Worm (Caenorhabditis elegans) whole organism, L4 larva: ENCODE data around the gene sip-1.

Experiments used
- D1046.2 ChIP-seq: fragments of 200-800 bp; sonication (Bioruptor generic); IDR thresholded peaks from 2 replicates; pipeline ENCODE4 v1.3.6; 2022; ENCODE audit warnings: missing genetic modification characterization, missing compliant biosample characterization
- F44E2.7 ChIP-seq: fragments of 200-800 bp; sonication (Bioruptor generic); IDR thresholded peaks from 2 replicates; pipeline ENCODE4 v2.1.2; 2022; ENCODE audit warnings: missing genetic modification characterization, missing compliant biosample characterization
- Y105C5A.15 ChIP-seq: fragments of 200-800 bp; sonication (Bioruptor generic); IDR thresholded peaks from 2 replicates; pipeline ENCODE4 v1.3.6; 2022; ENCODE audit warnings: missing genetic modification characterization, missing compliant biosample characterization
- Y48G9A.11 ChIP-seq: fragments of 200-800 bp; sonication (Bioruptor generic); IDR thresholded peaks from 2 replicates; pipeline ENCODE4 v1.3.6; 2022; ENCODE audit warnings: missing genetic modification reagents, missing genetic modification characterization, missing compliant biosample characterization
- aha-1 ChIP-seq: fragments of 150-350 bp; peaks from one replicate; lab custom pipeline; 2014; ENCODE audit warnings: missing biosample characterization, missing genetic modification characterization
- arid-1 ChIP-seq: fragments of 200-800 bp; sonication (Bioruptor generic); conservative IDR thresholded peaks from 2 replicates; pipeline ENCODE4 v1.3.6; 2022; ENCODE audit warnings: missing genetic modification reagents, missing genetic modification characterization, missing compliant biosample characterization
- ceh-20 ChIP-seq: fragments of 200-800 bp; sonication (Bioruptor generic); IDR thresholded peaks from 2 replicates; pipeline ENCODE4 v1.3.6; 2022; ENCODE audit warnings: missing genetic modification reagents, missing genetic modification characterization, missing compliant biosample characterization
- ceh-62 ChIP-seq: sonication (generic microtip); optimal IDR thresholded peaks from 2 replicates; lab custom pipeline; 2017; ENCODE audit warnings: missing biosample characterization, missing genetic modification characterization
- ceh-82 ChIP-seq: sonication (generic microtip); optimal IDR thresholded peaks from 2 replicates; lab custom pipeline; 2017; ENCODE audit warnings: missing biosample characterization, missing genetic modification characterization
- daf-12 ChIP-seq: fragments of 150-350 bp; optimal IDR thresholded peaks from 2 replicates; lab custom pipeline; 2014; ENCODE audit warnings: missing biosample characterization, missing genetic modification reagents, missing genetic modification characterization
- daf-16 ChIP-seq, 3 experiments: sonication (generic microtip); optimal IDR thresholded peaks; 2 replicates each; lab custom pipeline; 2016 to 2017; ENCODE audit warnings: missing genetic modification characterization in 3 of 3, missing genetic modification reagents in 3 of 3, mild to moderate bottlenecking in 2 of 3, missing compliant biosample characterization in 2 of 3, missing biosample characterization in 1 of 3, moderate library complexity in 1 of 3
- dmd-8 ChIP-seq: fragments of 200-800 bp; sonication (Bioruptor generic); IDR thresholded peaks from 2 replicates; pipeline ENCODE4 v1.3.6; 2022; ENCODE audit warnings: missing genetic modification characterization, missing compliant biosample characterization
- egl-27 ChIP-seq: sonication (generic microtip); optimal IDR thresholded peaks from 3 replicates; lab custom pipeline; 2017; ENCODE audit warnings: missing biosample characterization, missing genetic modification reagents, missing genetic modification characterization
- egl-43 ChIP-seq: fragments of 200-800 bp; sonication (Bioruptor generic); IDR thresholded peaks from 2 replicates; pipeline ENCODE4 v1.3.6; 2022; ENCODE audit warnings: missing genetic modification reagents, missing genetic modification characterization, missing compliant biosample characterization
- fos-1 ChIP-seq: fragments of 150-350 bp; optimal IDR thresholded peaks from 2 replicates; lab custom pipeline; 2014; ENCODE audit warnings: missing biosample characterization, missing genetic modification characterization
- hlh-11 ChIP-seq: fragments of 200-800 bp; sonication (Bioruptor generic); optimal IDR thresholded peaks from 2 replicates; lab custom pipeline; 2018; ENCODE audit warnings: mild to moderate bottlenecking, missing genetic modification characterization, missing compliant biosample characterization
- jun-1 ChIP-seq: fragments of 150-350 bp; optimal IDR thresholded peaks from 2 replicates; lab custom pipeline; 2014; ENCODE audit warnings: missing biosample characterization, missing genetic modification reagents, missing genetic modification characterization
- lin-13 ChIP-seq: fragments of 150-350 bp; optimal IDR thresholded peaks from 2 replicates; lab custom pipeline; 2014; ENCODE audit warnings: missing biosample characterization, missing genetic modification reagents, missing genetic modification characterization
- lir-3 ChIP-seq: sonication (generic microtip); optimal IDR thresholded peaks from 2 replicates; lab custom pipeline; 2016; ENCODE audit warnings: mild to moderate bottlenecking, missing genetic modification characterization, missing compliant biosample characterization
- lsy-2 ChIP-seq, 2 experiments: fragments of 150-350 bp in 1 of 2; sonication (generic microtip) in 1 of 2; optimal IDR thresholded peaks; 2 replicates each; lab custom pipeline; 2014 to 2017; ENCODE audit warnings: missing biosample characterization in 2 of 2, missing genetic modification characterization in 2 of 2
- madf-9 ChIP-seq: fragments of 200-800 bp; sonication (Bioruptor generic); conservative IDR thresholded peaks from 2 replicates; pipeline ENCODE4 v1.3.6; 2022; ENCODE audit warnings: missing genetic modification reagents, missing genetic modification characterization, missing compliant biosample characterization
- mep-1 ChIP-seq: fragments of 150-350 bp; sonication (generic microtip); optimal IDR thresholded peaks from 3 replicates; lab custom pipeline; 2014; ENCODE audit warnings: missing biosample characterization, missing genetic modification characterization
- mes-2 ChIP-seq: sonication (generic microtip); optimal IDR thresholded peaks from 2 replicates; lab custom pipeline; 2016; ENCODE audit warnings: missing genotype, mild to moderate bottlenecking, missing genetic modification characterization, missing compliant biosample characterization; ENCODE audit not compliant: poor library complexity, severe bottlenecking
- mxl-2 ChIP-seq: fragments of 200-800 bp; sonication (Bioruptor generic); conservative IDR thresholded peaks from 2 replicates; pipeline ENCODE4 v1.3.6; 2022; ENCODE audit warnings: missing genetic modification reagents, missing genetic modification characterization, missing compliant biosample characterization
- mxl-3 ChIP-seq: fragments of 200-800 bp; sonication (Bioruptor generic); optimal IDR thresholded peaks from 2 replicates; lab custom pipeline; 2018; ENCODE audit warnings: mild to moderate bottlenecking, missing genetic modification characterization, missing compliant biosample characterization
- nhr-102 ChIP-seq: sonication (generic microtip); optimal IDR thresholded peaks from 2 replicates; lab custom pipeline; 2016; ENCODE audit warnings: mild to moderate bottlenecking, missing genetic modification characterization, moderate library complexity, missing compliant biosample characterization
- nhr-11 ChIP-seq: fragments of 150-350 bp; optimal IDR thresholded peaks from 2 replicates; lab custom pipeline; 2014; ENCODE audit warnings: missing biosample characterization, missing genetic modification characterization
- nhr-237 ChIP-seq: sonication (generic microtip); optimal IDR thresholded peaks from 2 replicates; lab custom pipeline; 2017; ENCODE audit warnings: missing biosample characterization, missing genetic modification characterization
- nhr-25 ChIP-seq: sonication (generic microtip); optimal IDR thresholded peaks from 2 replicates; lab custom pipeline; 2017; ENCODE audit warnings: missing genetic modification characterization, mild to moderate bottlenecking, missing compliant biosample characterization, antibody characterized with exemption, moderate library complexity, borderline replicate concordance; ENCODE audit not compliant: insufficient read depth
- nhr-41 ChIP-seq: fragments of 200-800 bp; sonication (Bioruptor generic); IDR thresholded peaks from 2 replicates; pipeline ENCODE4 v1.3.6; 2022; ENCODE audit warnings: missing genetic modification reagents, missing genetic modification characterization, missing compliant biosample characterization
- nhr-42 ChIP-seq: fragments of 200-800 bp; sonication (Bioruptor generic); IDR thresholded peaks from 2 replicates; pipeline ENCODE4 v1.3.6; 2022; ENCODE audit warnings: missing genetic modification characterization, missing compliant biosample characterization
- nhr-48 ChIP-seq: sonication (generic microtip); optimal IDR thresholded peaks from 2 replicates; lab custom pipeline; 2016; ENCODE audit warnings: mild to moderate bottlenecking, missing genetic modification characterization, missing compliant biosample characterization
- pqm-1 ChIP-seq: sonication (generic microtip); optimal IDR thresholded peaks from 2 replicates; lab custom pipeline; 2017; ENCODE audit warnings: missing biosample characterization, missing genetic modification characterization
- sdz-12 ChIP-seq: fragments of 200-800 bp; sonication (Bioruptor generic); optimal IDR thresholded peaks from 2 replicates; lab custom pipeline; 2018; ENCODE audit warnings: mild to moderate bottlenecking, missing genetic modification characterization, missing compliant biosample characterization
- spr-1 ChIP-seq: sonication (generic microtip); optimal IDR thresholded peaks from 2 replicates; lab custom pipeline; 2016; ENCODE audit warnings: mild to moderate bottlenecking, missing genetic modification characterization, missing compliant biosample characterization
- unc-39 ChIP-seq: sonication (generic microtip); optimal IDR thresholded peaks from 2 replicates; lab custom pipeline; 2017; ENCODE audit warnings: missing biosample characterization, missing genetic modification characterization
- unc-62 ChIP-seq, 3 experiments: fragments of 150-350 bp in 1 of 3; sonication (generic microtip); optimal IDR thresholded peaks in 2 of 3; peaks in 1 of 3; 1 replicate in 1 of 3; 2 replicates in 2 of 3; lab custom pipeline; 2014 to 2017; ENCODE audit warnings: missing biosample characterization in 3 of 3, missing genetic modification characterization in 3 of 3, missing genetic modification reagents in 3 of 3, missing genotype in 1 of 3

The sip-1 gene

DNA sequence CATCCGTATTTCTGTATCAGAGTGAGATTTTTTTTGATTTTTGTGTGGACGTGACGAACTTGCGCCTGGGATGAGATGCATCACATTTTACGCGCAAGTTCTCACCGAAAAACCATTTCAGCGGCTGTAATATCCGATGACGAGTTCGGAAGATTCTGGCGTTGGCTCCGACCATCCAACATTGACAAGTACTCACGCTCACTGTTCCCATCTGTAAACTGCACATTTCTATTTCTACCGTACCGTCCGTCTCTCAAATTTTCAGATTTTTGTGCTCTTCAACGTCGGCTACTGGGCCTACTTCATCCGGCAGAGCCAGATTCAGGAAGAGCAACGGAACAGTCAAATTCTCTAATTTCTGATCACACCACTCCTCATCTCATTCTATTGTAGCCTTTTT, 20.8 kb upstream of the sip-1 start:
- TF ChIP-seq lsy-2 (tag; optimal IDR thresholded peaks at IDR 0.05; lab: Kevin White, UChicago) = no peak
- TF ChIP-seq nhr-42 (GFP tag; lab: Robert Waterston, UW) = 0 out of 2 replicates have a peak, but pooled peaks have one; percentile 37
- TF ChIP-seq egl-27 (tag; lab: Kevin White, UChicago) = no peak
- no peak for TF ChIP-seq aha-1 (tag; lab: Kevin White, UChicago)
- TF ChIP-seq nhr-25 (tag; lab: Kevin White, UChicago) = no peak
- TF ChIP-seq nhr-48 (tag; lab: Kevin White, UChicago) = no peak
- no peak for TF ChIP-seq spr-1 (tag; lab: Kevin White, UChicago)
- TF ChIP-seq arid-1 (GFP tag; lab: Robert Waterston, UW) = no peak
- TF ChIP-seq mep-1 = no peak
- TF ChIP-seq ceh-62 (tag; lab: Kevin White, UChicago) = no peak
- no peak for TF ChIP-seq dmd-8
- peak in 1 of 2 experiments; percentile 53 for TF ChIP-seq unc-62 (GFP tag; optimal IDR thresholded peaks at IDR 0.05 in 1 of 2; lab: Kevin White, UChicago)
- TF ChIP-seq unc-62 (tag; optimal IDR thresholded peaks at IDR 0.05; lab: Kevin White, UChicago) = no peak
- no peak for TF ChIP-seq ceh-82 (tag; lab: Kevin White, UChicago)
- TF ChIP-seq ceh-20 (GFP tag; lab: Robert Waterston, UW) = no peak
- TF ChIP-seq pqm-1 (tag; lab: Kevin White, UChicago) = no peak
- no peak for TF ChIP-seq sdz-12
- TF ChIP-seq lir-3 (tag; lab: Kevin White, UChicago) = no peak

DNA sequence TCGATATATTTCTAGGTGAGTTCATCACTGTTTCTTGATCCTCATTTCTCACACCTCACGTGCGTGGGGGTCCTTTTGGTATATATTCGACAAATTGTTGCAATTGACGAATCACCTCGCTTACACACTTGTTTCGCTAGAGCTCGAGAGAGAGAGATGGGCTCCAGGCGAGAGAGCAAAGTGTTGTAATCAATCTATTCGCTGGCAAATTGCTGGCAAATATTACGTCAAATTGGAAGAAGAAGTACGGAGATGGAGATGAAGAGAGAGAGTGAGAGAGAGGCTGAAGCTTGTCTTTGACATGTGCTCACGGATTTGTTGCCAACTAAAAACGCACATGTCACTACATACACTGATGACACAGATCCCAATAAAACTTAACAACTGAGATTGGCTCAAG, 19.3 kb upstream of the sip-1 start:
- TF ChIP-seq lin-13 (GFP tag; lab: Kevin White, UChicago) (no peak), D1046.2 (no peak), hlh-11 (peak; percentile 27), nhr-11 (peak; percentile 67), unc-62 (GFP tag; optimal IDR thresholded peaks at IDR 0.05 in 1 of 2; lab: Kevin White, UChicago) (peak in 1 of 2 experiments; percentile 48), unc-62 (tag; optimal IDR thresholded peaks at IDR 0.05; lab: Kevin White, UChicago) (no peak), nhr-102 (no peak), aha-1 (tag; lab: Kevin White, UChicago) (peak; percentile 82), F44E2.7 (GFP tag; lab: Robert Waterston, UW) (no peak), jun-1 (tag; lab: Kevin White, UChicago) (no peak), Y105C5A.15 (GFP tag; lab: Robert Waterston, UW) (no peak), mes-2 (tag; lab: Kevin White, UChicago) (peak; percentile 4), madf-9 (GFP tag; lab: Robert Waterston, UW) (no peak), Y48G9A.11 (GFP tag; lab: Robert Waterston, UW) (no peak), nhr-41 (GFP tag; lab: Robert Waterston, UW) (no peak), daf-12 (tag; lab: Kevin White, UChicago) (no peak), daf-16 (GFP tag; optimal IDR thresholded peaks at IDR 0.05; lab: Kevin White, UChicago) (no peak), daf-16 (tag; optimal IDR thresholded peaks at IDR 0.05; lab: Kevin White, UChicago) (no peak), unc-39 (tag; lab: Kevin White, UChicago) (no peak), mxl-3 (GFP tag; lab: Kevin White, UChicago) (peak; percentile 50)

DNA sequence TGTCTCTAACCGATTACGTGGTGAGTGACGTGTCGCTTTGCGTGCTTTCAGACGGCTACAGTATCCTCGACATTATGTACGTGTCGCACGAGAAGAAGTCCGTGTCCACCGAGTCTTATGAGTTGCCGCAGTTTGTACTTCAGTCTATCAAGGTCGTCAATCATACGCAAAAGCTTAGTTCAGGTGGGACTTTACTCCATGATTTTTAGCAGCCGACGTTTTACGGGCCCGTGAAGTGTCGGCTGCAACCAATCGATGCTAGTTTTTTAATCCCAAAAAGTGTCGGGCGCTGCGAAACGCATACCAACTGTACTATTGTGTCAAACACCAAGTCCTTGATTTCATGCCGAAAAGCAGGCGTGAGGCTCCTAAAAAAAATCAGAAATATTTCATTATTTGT, 18.2 kb upstream of the sip-1 start:
- TF ChIP-seq lsy-2 (tag; optimal IDR thresholded peaks at IDR 0.05; lab: Kevin White, UChicago) = no peak
- no peak for TF ChIP-seq lin-13 (GFP tag; lab: Kevin White, UChicago)
- TF ChIP-seq unc-62 (GFP tag; optimal IDR thresholded peaks at IDR 0.05 in 1 of 2; lab: Kevin White, UChicago) = no peak
- no peak for TF ChIP-seq unc-62 (tag; optimal IDR thresholded peaks at IDR 0.05; lab: Kevin White, UChicago)
- TF ChIP-seq sdz-12 = no peak
- TF ChIP-seq nhr-237 = no peak
- no peak for TF ChIP-seq fos-1 (tag; lab: Kevin White, UChicago)
- TF ChIP-seq mxl-2 (GFP tag; lab: Robert Waterston, UW) = no peak
- no peak for TF ChIP-seq egl-43 (GFP tag; lab: Robert Waterston, UW)
